Worm (Caenorhabditis elegans): ENCODE results near the gene str-4.

- TF ChIP-seq scrt-1 (GFP tag; IDR thresholded peaks at IDR 0.05) (no peak), ama-1 (optimal IDR thresholded peaks at IDR 0.05) (no peak), hmbx-1 (tag; optimal IDR thresholded peaks at IDR 0.05) (no peak), tbx-11 (GFP tag; IDR thresholded peaks at IDR 0.05) (no peak), ets-7 (tag; optimal IDR thresholded peaks at IDR 0.05) (no peak), hmg-4 (GFP tag; optimal IDR thresholded peaks at IDR 0.05) (no peak), ceh-36 (tag; optimal IDR thresholded peaks at IDR 0.05) (no peak), F13C5.2 (tag; optimal IDR thresholded peaks at IDR 0.05) (no peak), ceh-13 (GFP tag; optimal IDR thresholded peaks at IDR 0.05) (no peak), sea-1 (GFP tag; conservative IDR thresholded peaks at IDR 0.05) (no peak), flt-1 (GFP tag; IDR thresholded peaks at IDR 0.05) (no peak)
Measured at ce11 chrV:13351773-13352172, 12.2 kb upstream of the str-4 start.

Data from whole organism, early embryonic.